Fruit fly (Drosophila melanogaster) whole organism, embryonic: ENCODE data around the gene UQCR-14.

ENCODE experiments used
- Ada2b ChIP-seq: fragments of 200-800 bp; sonication (Bioruptor generic); IDR thresholded peaks from 2 replicates; pipeline ENCODE4 v1.3.6; 2022; ENCODE audit warnings: missing biosample characterization, missing genetic modification characterization
- Atf-2 ChIP-seq: fragments of 200-800 bp; sonication (Bioruptor generic); optimal IDR thresholded peaks from 2 replicates; lab custom pipeline; 2016; ENCODE audit warnings: missing biosample characterization, missing genetic modification characterization
- CG10209 ChIP-seq: fragments of 200-800 bp; sonication (Bioruptor generic); optimal IDR thresholded peaks from 3 replicates; lab custom pipeline; 2017; ENCODE audit warnings: missing biosample characterization, mild to moderate bottlenecking, missing genetic modification characterization, missing genetic modification reagents
- CG1024 ChIP-seq: fragments of 200-800 bp; sonication (Bioruptor generic); IDR thresholded peaks from 2 replicates; pipeline ENCODE4 v1.3.6; 2022; ENCODE audit warnings: missing biosample characterization, missing genetic modification characterization
- CG10267 ChIP-seq: fragments of 200-800 bp; sonication (Bioruptor generic); optimal IDR thresholded peaks from 2 replicates; lab custom pipeline; 2018; ENCODE audit warnings: missing biosample characterization, mild to moderate bottlenecking, missing genetic modification characterization, moderate library complexity
- CG10462 ChIP-seq: fragments of 200-800 bp; sonication (Bioruptor generic); optimal IDR thresholded peaks from 2 replicates; lab custom pipeline; 2016; ENCODE audit warnings: missing biosample characterization, missing genetic modification characterization
- CG11695 ChIP-seq: fragments of 200-800 bp; sonication (Bioruptor generic); IDR thresholded peaks from 3 replicates; pipeline ENCODE4 v1.3.6; 2022; ENCODE audit warnings: missing biosample characterization, missing genetic modification characterization
- CG11696 ChIP-seq: fragments of 200-800 bp; sonication (Bioruptor generic); IDR thresholded peaks from 2 replicates; pipeline ENCODE4 v1.3.6; 2022; ENCODE audit warnings: missing biosample characterization, missing genetic modification characterization
- CG11723 ChIP-seq: fragments of 200-800 bp; sonication (Bioruptor generic); optimal IDR thresholded peaks from 2 replicates; lab custom pipeline; 2017; ENCODE audit warnings: missing biosample characterization, mild to moderate bottlenecking, missing genetic modification characterization
- CG12104 ChIP-seq: fragments of 200-800 bp; sonication (Bioruptor generic); optimal IDR thresholded peaks from 3 replicates; lab custom pipeline; 2016; ENCODE audit warnings: missing biosample characterization, missing genetic modification characterization
- CG12219 ChIP-seq: fragments of 200-800 bp; sonication (Bioruptor generic); optimal IDR thresholded peaks from 3 replicates; lab custom pipeline; 2018; ENCODE audit warnings: missing biosample characterization, mild to moderate bottlenecking, missing genetic modification characterization
- CG12236 ChIP-seq: fragments of 200-800 bp; sonication (Bioruptor generic); optimal IDR thresholded peaks from 2 replicates; lab custom pipeline; 2016; ENCODE audit warnings: missing biosample characterization, missing genetic modification characterization
- CG17568 ChIP-seq: fragments of 200-800 bp; sonication (Bioruptor generic); optimal IDR thresholded peaks from 2 replicates; lab custom pipeline; 2018; ENCODE audit warnings: missing biosample characterization, mild to moderate bottlenecking, missing genetic modification characterization, moderate library complexity
- CG17802 ChIP-seq: fragments of 200-800 bp; sonication (Bioruptor generic); optimal IDR thresholded peaks from 2 replicates; lab custom pipeline; 2018; ENCODE audit warnings: missing biosample characterization, mild to moderate bottlenecking, missing genetic modification characterization, moderate library complexity
- CG2202 ChIP-seq: fragments of 200-800 bp; sonication (Bioruptor generic); optimal IDR thresholded peaks from 2 replicates; lab custom pipeline; 2018; ENCODE audit warnings: missing biosample characterization, mild to moderate bottlenecking, missing genetic modification characterization
- CG2712 ChIP-seq: fragments of 200-800 bp; optimal IDR thresholded peaks from 3 replicates; lab custom pipeline; 2019; ENCODE audit warnings: missing biosample characterization, mild to moderate bottlenecking, missing genetic modification characterization, moderate library complexity
- CG3163 ChIP-seq: fragments of 200-800 bp; sonication (Bioruptor generic); optimal IDR thresholded peaks from 3 replicates; lab custom pipeline; 2016; ENCODE audit warnings: missing biosample characterization, missing genetic modification characterization
- CG4707 ChIP-seq: fragments of 200-800 bp; sonication (Bioruptor generic); optimal IDR thresholded peaks from 2 replicates; lab custom pipeline; 2018; ENCODE audit warnings: missing biosample characterization, mild to moderate bottlenecking, missing genetic modification characterization, moderate library complexity
- CG6175 ChIP-seq: fragments of 200-800 bp; sonication (Bioruptor generic); IDR thresholded peaks from 3 replicates; pipeline ENCODE4 v1.3.6; 2022; ENCODE audit warnings: missing biosample characterization, missing genetic modification characterization
- CG6683 ChIP-seq: fragments of 200-800 bp; sonication (Bioruptor generic); optimal IDR thresholded peaks from 2 replicates; lab custom pipeline; 2017; ENCODE audit warnings: missing biosample characterization, mild to moderate bottlenecking, missing genetic modification characterization, missing genetic modification reagents
- CG7271 ChIP-seq: fragments of 200-800 bp; sonication (Bioruptor generic); optimal IDR thresholded peaks from 2 replicates; lab custom pipeline; 2018; ENCODE audit warnings: missing biosample characterization, mild to moderate bottlenecking, missing genetic modification characterization, moderate library complexity
- CG7556 ChIP-seq: fragments of 200-800 bp; sonication (Bioruptor generic); optimal IDR thresholded peaks from 2 replicates; lab custom pipeline; 2017; ENCODE audit warnings: missing biosample characterization, mild to moderate bottlenecking, missing genetic modification characterization
- Camta ChIP-seq: fragments of 200-800 bp; sonication (Bioruptor generic); optimal IDR thresholded peaks from 2 replicates; lab custom pipeline; 2016; ENCODE audit warnings: missing biosample characterization, missing genetic modification characterization
- CrebB ChIP-seq: fragments of 200-800 bp; sonication (Bioruptor generic); optimal IDR thresholded peaks from 3 replicates; lab custom pipeline; 2018; ENCODE audit warnings: missing biosample characterization, mild to moderate bottlenecking, missing genetic modification characterization
- D19B ChIP-seq: fragments of 200-800 bp; sonication (Bioruptor generic); optimal IDR thresholded peaks from 2 replicates; lab custom pipeline; 2017; ENCODE audit warnings: missing biosample characterization, mild to moderate bottlenecking, missing genetic modification characterization
- Dref ChIP-seq: fragments of 200-800 bp; sonication (Bioruptor generic); IDR thresholded peaks from 2 replicates; pipeline ENCODE4 v1.3.6; 2022; ENCODE audit warnings: missing biosample characterization, missing genetic modification characterization
- H15 ChIP-seq: fragments of 200-800 bp; sonication (Bioruptor generic); IDR thresholded peaks from 3 replicates; pipeline ENCODE4 v1.3.6; 2022; ENCODE audit warnings: missing biosample characterization, missing genetic modification characterization
- Lhr ChIP-seq: fragments of 200-800 bp; sonication (Bioruptor generic); optimal IDR thresholded peaks from 3 replicates; lab custom pipeline; 2017; ENCODE audit warnings: mild to moderate bottlenecking, missing biosample characterization, missing genetic modification reagents, missing genetic modification characterization
- Mad ChIP-seq: fragments of 200-800 bp; sonication (Bioruptor generic); optimal IDR thresholded peaks from 2 replicates; lab custom pipeline; 2016; ENCODE audit warnings: missing biosample characterization, missing genetic modification characterization
- Meics ChIP-seq: fragments of 200-800 bp; sonication (Bioruptor generic); optimal IDR thresholded peaks from 2 replicates; lab custom pipeline; 2017; ENCODE audit warnings: missing biosample characterization, mild to moderate bottlenecking, missing genetic modification characterization
- Neu2 ChIP-seq: fragments of 200-800 bp; sonication (Bioruptor generic); optimal IDR thresholded peaks from 3 replicates; lab custom pipeline; 2016; ENCODE audit warnings: missing biosample characterization, missing genetic modification characterization, borderline replicate concordance
- Nf-YC ChIP-seq: fragments of 200-800 bp; optimal IDR thresholded peaks from 3 replicates; lab custom pipeline; 2019; ENCODE audit warnings: missing biosample characterization, mild to moderate bottlenecking, missing genetic modification characterization, moderate library complexity
- Sin3A ChIP-seq: fragments of >200 bp; optimal IDR thresholded peaks from 2 replicates; lab custom pipeline; 2018
- TFAM ChIP-seq: fragments of 200-800 bp; sonication (Bioruptor generic); optimal IDR thresholded peaks from 2 replicates; lab custom pipeline; 2017; ENCODE audit warnings: missing biosample characterization, missing genetic modification characterization, inconsistent platforms
- amos ChIP-seq: fragments of 200-800 bp; sonication (Bioruptor generic); IDR thresholded peaks from 2 replicates; pipeline ENCODE4 v1.3.6; 2022; ENCODE audit warnings: missing biosample characterization, missing genetic modification characterization; ENCODE audit not compliant: partially characterized antibody
- bowl ChIP-seq: fragments of 200-800 bp; sonication (Bioruptor generic); IDR thresholded peaks from 2 replicates; pipeline ENCODE4 v1.3.6; 2022; ENCODE audit warnings: missing biosample characterization, missing genetic modification characterization
- btn ChIP-seq: fragments of 200-800 bp; sonication (Bioruptor generic); optimal IDR thresholded peaks from 2 replicates; lab custom pipeline; 2016; ENCODE audit warnings: missing biosample characterization, missing genetic modification characterization
- corto ChIP-seq: fragments of 200-800 bp; sonication (Bioruptor generic); optimal IDR thresholded peaks from 2 replicates; lab custom pipeline; 2016; ENCODE audit warnings: missing biosample characterization, mild to moderate bottlenecking, missing genetic modification characterization, moderate library complexity
- ftz-f1 ChIP-seq: fragments of 200-800 bp; sonication (Bioruptor generic); optimal IDR thresholded peaks from 2 replicates; lab custom pipeline; 2016; ENCODE audit warnings: missing biosample characterization, missing genetic modification characterization
- hkb ChIP-seq, 2 experiments: fragments of 200-800 bp in 1 of 2; fragments of >200 bp in 1 of 2; sonication (Bioruptor generic) in 1 of 2; IDR thresholded peaks in 1 of 2; optimal IDR thresholded peaks in 1 of 2; 2 replicates each; pipeline versions ENCODE4 v1.3.6 to Lab custom; 2017 to 2022; ENCODE audit warnings: missing biosample characterization in 1 of 2, missing genetic modification characterization in 1 of 2
- lov ChIP-seq, 2 experiments: fragments of 200-800 bp in 1 of 2; fragments of >200 bp in 1 of 2; sonication (Bioruptor generic) in 1 of 2; IDR thresholded peaks in 1 of 2; optimal IDR thresholded peaks in 1 of 2; 2 replicates in 1 of 2; 3 replicates in 1 of 2; pipeline versions ENCODE4 v1.3.6 to Lab custom; 2017 to 2022; ENCODE audit warnings: missing biosample characterization in 1 of 2, missing genetic modification characterization in 1 of 2
- row ChIP-seq: fragments of 200-800 bp; sonication (Bioruptor generic); IDR thresholded peaks from 3 replicates; pipeline ENCODE4 v1.3.6; 2022; ENCODE audit warnings: missing biosample characterization, missing genetic modification characterization
- sc ChIP-seq, 3 experiments: fragments of >200 bp in 2 of 3; fragments of 200-800 bp in 1 of 3; sonication (Bioruptor generic) in 1 of 3; optimal IDR thresholded peaks; 2 replicates in 2 of 3; 3 replicates in 1 of 3; lab custom pipeline; 2017; ENCODE audit warnings: mild to moderate bottlenecking in 1 of 3, missing biosample characterization in 1 of 3, missing genetic modification characterization in 1 of 3, missing genetic modification reagents in 1 of 3
- shn ChIP-seq: fragments of 200-800 bp; sonication (Bioruptor generic); optimal IDR thresholded peaks from 3 replicates; lab custom pipeline; 2016; ENCODE audit warnings: missing biosample characterization, missing genetic modification characterization
- stwl ChIP-seq: fragments of 200-800 bp; sonication (Bioruptor generic); optimal IDR thresholded peaks from 3 replicates; lab custom pipeline; 2018; ENCODE audit warnings: missing biosample characterization, mild to moderate bottlenecking, missing genetic modification characterization, moderate library complexity
- tgo ChIP-seq: fragments of 200-800 bp; sonication (Bioruptor generic); IDR thresholded peaks from 3 replicates; pipeline ENCODE4 v1.3.6; 2022; ENCODE audit warnings: missing biosample characterization, missing genetic modification characterization
- tio ChIP-seq: fragments of 200-800 bp; sonication (Bioruptor generic); optimal IDR thresholded peaks from 2 replicates; lab custom pipeline; 2017; ENCODE audit warnings: missing biosample characterization, missing genetic modification characterization, inconsistent platforms
- usp ChIP-seq: fragments of >200 bp; optimal IDR thresholded peaks from 2 replicates; lab custom pipeline; 2017; ENCODE audit warnings: missing biosample characterization, missing genetic modification characterization
- vfl ChIP-seq: fragments of 200-800 bp; sonication (Bioruptor generic); optimal IDR thresholded peaks from 2 replicates; lab custom pipeline; 2016; ENCODE audit warnings: missing biosample characterization, missing genetic modification characterization

Gene UQCR-14

DNA sequence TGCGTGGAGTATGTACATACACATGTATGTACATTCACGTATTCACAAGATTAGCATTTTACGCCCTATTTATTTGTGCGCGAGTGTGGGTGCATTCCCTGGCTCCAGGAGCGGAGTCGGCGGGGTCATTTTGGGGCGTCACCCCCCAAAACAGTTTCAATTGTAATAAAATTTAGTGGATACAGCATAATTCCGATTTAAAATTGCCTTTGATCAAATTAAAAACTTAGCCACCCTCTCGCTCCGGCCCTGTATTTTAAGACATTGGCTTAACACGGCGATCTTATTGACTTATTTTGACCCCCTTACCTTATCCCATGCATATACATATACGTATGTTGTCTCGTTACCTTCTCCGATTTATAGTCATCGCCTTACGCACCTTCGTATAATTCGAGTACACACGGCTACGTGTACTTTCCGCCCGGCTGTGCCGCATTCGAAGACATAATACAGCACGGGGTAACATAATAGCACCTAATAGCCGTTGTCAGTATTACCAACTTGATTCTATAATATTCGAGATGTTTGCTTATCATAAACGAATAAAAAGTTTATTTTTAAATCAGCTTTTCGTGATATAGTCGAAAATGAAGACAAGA, 6.6 kb upstream of the UQCR-14 start (continued):
- TF ChIP-seq lov (optimal IDR thresholded peaks at IDR 0.05; lab: Kevin White, UChicago) = no peak
- peak; percentile 83; the same call in 2 of the 3 replicates for TF ChIP-seq lov (GFP tag; IDR thresholded peaks at IDR 0.05; lab: Robert Waterston, UW)
- peak; percentile 40 for TF ChIP-seq CG11723
- peak; percentile 85 for TF ChIP-seq Ada2b (GFP tag; lab: Robert Waterston, UW)
- peak; percentile 79 for TF ChIP-seq CG11696 (GFP tag; lab: Robert Waterston, UW)
- peak; percentile 21 for TF ChIP-seq CG6683 (GFP tag; lab: Kevin White, UChicago)
- TF ChIP-seq Neu2 (GFP tag; lab: Kevin White, UChicago) = no peak
- TF ChIP-seq CG7556 (GFP tag; lab: Kevin White, UChicago) = peak; percentile 17
- TF ChIP-seq Nf-YC (tag; lab: Kevin White, UChicago) = peak; percentile 25
- peak; percentile 68 for TF ChIP-seq CG12219 (GFP tag; lab: Kevin White, UChicago)
- TF ChIP-seq amos (GFP tag; lab: Robert Waterston, UW) = peak; percentile 54
- peak; percentile 37 for TF ChIP-seq CG4707 (GFP tag; lab: Kevin White, UChicago)
- peak; percentile 22 for TF ChIP-seq CrebB (tag; lab: Kevin White, UChicago)
- peak; percentile 75 for TF ChIP-seq CG10209 (GFP tag; lab: Kevin White, UChicago)
- TF ChIP-seq bowl (GFP tag; lab: Robert Waterston, UW) = 0 out of 2 replicates have a peak, but pooled peaks have one; percentile 51
- peak; percentile 91 for TF ChIP-seq H15
- peak; percentile 39 for TF ChIP-seq CG2202 (tag; lab: Kevin White, UChicago)
- peak; percentile 56 for TF ChIP-seq vfl (GFP tag; lab: Kevin White, UChicago)
- TF ChIP-seq CG10267 (tag; lab: Kevin White, UChicago) = peak; percentile 17
- peak; percentile 44 for TF ChIP-seq CG12104 (GFP tag; lab: Kevin White, UChicago)
- no peak for TF ChIP-seq usp
- no peak for TF ChIP-seq corto (GFP tag; lab: Kevin White, UChicago)
- peak; percentile 58 for TF ChIP-seq btn (GFP tag; lab: Kevin White, UChicago)
- TF ChIP-seq tgo (GFP tag; lab: Robert Waterston, UW) = peak; percentile 84
- no peak for TF ChIP-seq TFAM (GFP tag; lab: Kevin White, UChicago)
- TF ChIP-seq stwl = no peak
- TF ChIP-seq Dref (GFP tag; lab: Robert Waterston, UW) = no peak
- TF ChIP-seq Mad (GFP tag; lab: Kevin White, UChicago) = peak; percentile 45
- TF ChIP-seq Lhr (GFP tag; lab: Kevin White, UChicago) = peak; percentile 39
- TF ChIP-seq Camta (GFP tag; lab: Kevin White, UChicago) = peak; percentile 87
- peak; percentile 76 for TF ChIP-seq Meics (GFP tag; lab: Kevin White, UChicago)
- TF ChIP-seq CG10462 = peak; percentile 68
- TF ChIP-seq CG12236 (GFP tag; lab: Kevin White, UChicago) = peak; percentile 24
- TF ChIP-seq CG11695 (GFP tag; lab: Robert Waterston, UW) = peak; percentile 79; the same call in 2 of the 3 replicates
- TF ChIP-seq CG1024 (GFP tag; lab: Robert Waterston, UW) = peak; percentile 88
- TF ChIP-seq hkb (optimal IDR thresholded peaks at IDR 0.05; lab: Kevin White, UChicago) = no peak
- peak; percentile 85 for TF ChIP-seq hkb (GFP tag; IDR thresholded peaks at IDR 0.05; lab: Robert Waterston, UW)
- TF ChIP-seq row (GFP tag; lab: Robert Waterston, UW) = peak; percentile 92
- no peak for TF ChIP-seq Sin3A
- peak; percentile 75 for TF ChIP-seq Atf-2 (GFP tag; lab: Kevin White, UChicago)
- no peak for TF ChIP-seq CG17568 (GFP tag; lab: Kevin White, UChicago)
- TF ChIP-seq CG3163 (GFP tag; lab: Kevin White, UChicago) = no peak
- TF ChIP-seq CG7271 (tag; lab: Kevin White, UChicago) = no peak
- TF ChIP-seq shn (GFP tag; lab: Kevin White, UChicago) = peak; percentile 73
- peak; percentile 4 for TF ChIP-seq ftz-f1 (GFP tag; lab: Kevin White, UChicago)
- no peak for TF ChIP-seq sc (optimal IDR thresholded peaks at IDR 0.05; lab: Kevin White, UChicago)
- TF ChIP-seq sc (GFP tag; optimal IDR thresholded peaks at IDR 0.05; lab: Kevin White, UChicago) = peak; percentile 26
- peak; percentile 80 for TF ChIP-seq CG6175
- TF ChIP-seq CG2712 = peak; percentile 75
- peak; percentile 71 for TF ChIP-seq tio (GFP tag; lab: Kevin White, UChicago)
- TF ChIP-seq D19B = peak; percentile 61
- TF ChIP-seq CG17802 (tag; lab: Kevin White, UChicago) = peak; percentile 53
